Worm (Caenorhabditis elegans): Measurements from ENCODE around the gene F28F5.6.

DNA sequence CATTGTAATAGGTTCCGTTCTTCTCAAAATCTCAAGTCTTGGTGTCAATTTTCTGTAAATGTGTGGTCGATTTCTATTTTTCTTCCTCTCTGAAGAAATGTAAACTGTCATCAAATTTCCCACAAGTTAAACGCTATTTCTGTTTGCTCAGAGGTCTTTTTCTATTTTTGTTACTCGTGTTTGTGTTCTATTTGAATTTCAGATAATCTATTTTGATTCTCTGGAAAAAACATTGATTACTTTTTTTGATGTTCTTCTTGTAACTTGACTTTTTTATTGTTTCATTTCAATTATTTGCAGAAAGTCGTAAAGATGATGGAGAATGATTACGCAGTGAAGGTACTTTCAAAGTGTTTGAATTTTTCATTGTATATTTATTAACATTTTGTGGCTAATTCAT, 16.7 kb downstream of the F28F5.6 start, which contains the start of gene lim-8:
- TF ChIP-seq Y79H2A.3 (GFP tag; conservative IDR thresholded peaks at IDR 0.05), result no peak
- TF ChIP-seq pha-4 (tag; optimal IDR thresholded peaks at IDR 0.05), result no peak
- no peak for TF ChIP-seq ztf-3 (GFP tag; optimal IDR thresholded peaks at IDR 0.05)
- TF ChIP-seq madf-10 (tag; optimal IDR thresholded peaks at IDR 0.05), result no peak
- no peak for TF ChIP-seq rcor-1 (GFP tag; IDR thresholded peaks at IDR 0.05)
- TF ChIP-seq somi-1 (GFP tag; optimal IDR thresholded peaks at IDR 0.05), result no peak
- TF ChIP-seq die-1 (tag; optimal IDR thresholded peaks at IDR 0.05), result no peak
- TF ChIP-seq sptf-2 (GFP tag; optimal IDR thresholded peaks at IDR 0.05), result no peak
- no peak for TF ChIP-seq athp-1 (tag; optimal IDR thresholded peaks at IDR 0.05)
- no peak for TF ChIP-seq him-1 (tag; optimal IDR thresholded peaks at IDR 0.05)
- TF ChIP-seq nfya-2 (GFP tag; IDR thresholded peaks at IDR 0.05), result no peak
- TF ChIP-seq lin-40 (tag; optimal IDR thresholded peaks at IDR 0.05), result no peak
- TF ChIP-seq nfyb-1 (GFP tag; IDR thresholded peaks at IDR 0.05), result no peak
